Fruit fly (Drosophila melanogaster): ENCODE measurements around the gene CG13049.

The CG13049 gene

DNA sequence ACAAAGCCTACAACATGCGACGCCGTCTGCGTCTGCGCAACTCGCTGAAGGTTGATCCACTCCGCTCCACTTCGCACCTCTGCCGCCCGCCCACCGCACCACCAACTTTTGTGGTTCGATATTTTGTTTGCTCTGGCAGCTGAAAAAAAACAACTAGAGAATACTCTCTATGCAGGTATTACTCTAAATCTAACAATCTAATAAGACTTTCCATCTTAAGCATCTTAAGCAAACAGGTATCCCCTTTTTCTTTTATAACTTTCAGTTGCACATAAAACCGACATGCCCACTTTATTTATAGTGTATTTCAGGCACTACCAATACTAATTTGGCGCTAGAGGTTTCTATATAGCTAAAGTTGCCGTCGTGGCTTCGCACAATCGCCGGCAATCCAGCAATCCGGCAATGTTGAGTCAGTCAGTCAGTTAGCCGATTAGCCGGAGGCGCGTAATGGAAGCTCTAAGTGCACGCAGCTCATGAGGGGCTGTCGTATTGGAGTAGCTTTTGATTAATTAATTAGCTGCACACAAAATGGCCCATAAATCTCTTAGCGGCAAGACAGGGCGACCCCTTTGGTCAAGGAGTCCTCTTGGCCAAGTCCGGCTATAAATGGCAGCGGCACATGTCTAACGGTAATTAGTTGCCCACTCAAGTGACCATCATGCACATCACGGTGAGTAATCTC is 46.6 kb upstream of the CG13049 start, which contains the start of gene CG13058 (continued):
- TF ChIP-seq Ets21C (GFP tag; optimal IDR thresholded peaks at IDR 0.05) (no peak), CG3919 (GFP tag; optimal IDR thresholded peaks at IDR 0.05) (peak; percentile 44), fd59A (GFP tag; optimal IDR thresholded peaks at IDR 0.05) (peak; percentile 61), lz (GFP tag; optimal IDR thresholded peaks at IDR 0.05) (no peak), CG8119 (GFP tag; IDR thresholded peaks at IDR 0.05) (peak; percentile 89), Hr4 (GFP tag; optimal IDR thresholded peaks at IDR 0.05) (peak; percentile 85), pdm3 (GFP tag; optimal IDR thresholded peaks at IDR 0.05) (peak; percentile 73), esn (GFP tag; optimal IDR thresholded peaks at IDR 0.05) (no peak), CG32006 (GFP tag; optimal IDR thresholded peaks at IDR 0.05) (peak; percentile 85), CG6163 (GFP tag; IDR thresholded peaks at IDR 0.05) (0 out of 3 replicates have a peak, but pooled peaks have one; percentile 42), CG6276 (GFP tag; optimal IDR thresholded peaks at IDR 0.05) (peak; percentile 79), CG10631 (GFP tag; optimal IDR thresholded peaks at IDR 0.05) (peak; percentile 37), svp (GFP tag) (no peak), Ets96B (tag; optimal IDR thresholded peaks at IDR 0.05) (peak; percentile 71), Gug (GFP tag; IDR thresholded peaks at IDR 0.05) (peak; percentile 32; the same call in 1 of the 2 replicates), CG6808 (GFP tag; optimal IDR thresholded peaks at IDR 0.05) (peak; percentile 40), Eip78C (GFP tag) (peak; percentile 70), CG7368 (GFP tag; optimal IDR thresholded peaks at IDR 0.05) (no peak), dsx (GFP tag; optimal IDR thresholded peaks at IDR 0.05; ENCODE audit: poor library complexity, severe bottlenecking) (no peak), CG11762 (GFP tag; optimal IDR thresholded peaks at IDR 0.05; ENCODE audit: insufficient read depth) (peak; percentile 43), Lpt (GFP tag; optimal IDR thresholded peaks at IDR 0.05) (peak; percentile 65), ss (GFP tag; optimal IDR thresholded peaks at IDR 0.05) (no peak), net (GFP tag; optimal IDR thresholded peaks at IDR 0.05) (peak; percentile 72), Hr39 (GFP tag; optimal IDR thresholded peaks at IDR 0.05) (no peak), CG6792 (GFP tag; optimal IDR thresholded peaks at IDR 0.05) (peak; percentile 21), CG4318 (GFP tag; optimal IDR thresholded peaks at IDR 0.05) (peak; percentile 78), Eip75B (GFP tag; optimal IDR thresholded peaks at IDR 0.05) (no peak), cyc (GFP tag; optimal IDR thresholded peaks at IDR 0.05) (no peak), fd85E (GFP tag; optimal IDR thresholded peaks at IDR 0.05) (no peak), Eip93F (GFP tag; optimal IDR thresholded peaks at IDR 0.05) (no peak), CG16779 (tag; optimal IDR thresholded peaks at IDR 0.05) (peak; percentile 10)

DNA sequence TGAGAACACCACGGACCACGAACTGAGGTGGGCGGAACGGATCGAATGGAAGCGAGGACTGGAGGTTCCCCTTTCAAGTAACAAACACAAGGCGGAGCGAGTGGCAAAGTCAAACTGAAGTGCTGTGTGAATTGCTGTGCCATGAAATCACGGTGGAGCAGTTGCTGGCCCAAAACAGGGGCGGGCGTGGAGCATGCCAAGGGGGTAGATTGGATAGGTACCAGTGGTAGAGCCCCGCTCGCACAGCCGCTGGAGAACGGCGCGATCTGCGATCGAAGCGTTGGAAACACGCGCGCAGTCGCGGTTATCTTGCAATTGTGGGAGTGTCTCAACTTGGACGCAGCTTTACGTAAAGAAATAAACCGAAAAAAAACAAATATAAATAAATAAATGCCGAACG is 46.0 kb upstream of the CG13049 start, which contains the start of gene CG13038:
Gene CG13038 (minus strand): TSS at position 118 of the 400 bp plus-strand sequence.
- no peak for TF ChIP-seq pdm3 (GFP tag; optimal IDR thresholded peaks at IDR 0.05)
- TF ChIP-seq CG8632 (GFP tag; optimal IDR thresholded peaks at IDR 0.05) = no peak
- no peak for TF ChIP-seq fd85E (GFP tag; optimal IDR thresholded peaks at IDR 0.05)
- TF ChIP-seq Blimp-1 (GFP tag; optimal IDR thresholded peaks at IDR 0.05) = no peak
- TF ChIP-seq CG6792 (GFP tag; optimal IDR thresholded peaks at IDR 0.05) = no peak
- no peak for TF ChIP-seq CG6276 (GFP tag; optimal IDR thresholded peaks at IDR 0.05)
- TF ChIP-seq Ets21C (GFP tag; optimal IDR thresholded peaks at IDR 0.05) = no peak
- peak; percentile 48 for TF ChIP-seq eg (GFP tag; IDR thresholded peaks at IDR 0.05)
- TF ChIP-seq ss (GFP tag; optimal IDR thresholded peaks at IDR 0.05) = peak in 1 of 2 experiments; percentile 15
- TF ChIP-seq CG3919 (GFP tag; optimal IDR thresholded peaks at IDR 0.05) = no peak
- no peak for TF ChIP-seq CG11762 (GFP tag; optimal IDR thresholded peaks at IDR 0.05; ENCODE audit: insufficient read depth)
- no peak for TF ChIP-seq Lpt (GFP tag; optimal IDR thresholded peaks at IDR 0.05)
- TF ChIP-seq Smox (GFP tag; optimal IDR thresholded peaks at IDR 0.05) = no peak
- no peak for TF ChIP-seq spab (GFP tag; optimal IDR thresholded peaks at IDR 0.05)
- no peak for TF ChIP-seq CG8319 (GFP tag; optimal IDR thresholded peaks at IDR 0.05)
- peak; percentile 16 for TF ChIP-seq svp (GFP tag)
- no peak for TF ChIP-seq cyc (GFP tag; optimal IDR thresholded peaks at IDR 0.05)
- no peak for TF ChIP-seq salr (GFP tag; optimal IDR thresholded peaks at IDR 0.05)
- TF ChIP-seq topi (GFP tag; optimal IDR thresholded peaks at IDR 0.05) = no peak
- TF ChIP-seq net (GFP tag; optimal IDR thresholded peaks at IDR 0.05) = no peak
- TF ChIP-seq Hr38 (GFP tag; optimal IDR thresholded peaks at IDR 0.05) = no peak
- no peak for TF ChIP-seq CG4318 (GFP tag; optimal IDR thresholded peaks at IDR 0.05)
- no peak for TF ChIP-seq acj6 (GFP tag; optimal IDR thresholded peaks at IDR 0.05)
- TF ChIP-seq Hr39 (GFP tag; optimal IDR thresholded peaks at IDR 0.05) = no peak
- TF ChIP-seq Met (GFP tag; optimal IDR thresholded peaks at IDR 0.05) = no peak
- no peak for TF ChIP-seq Sox15 (GFP tag; optimal IDR thresholded peaks at IDR 0.05)
- TF ChIP-seq Sox102F (GFP tag; optimal IDR thresholded peaks at IDR 0.05) = no peak
- no peak for TF ChIP-seq CG10631 (GFP tag; optimal IDR thresholded peaks at IDR 0.05)
- TF ChIP-seq CG6163 (GFP tag; IDR thresholded peaks at IDR 0.05) = 0 out of 3 replicates have a peak, but pooled peaks have one; percentile 27
- TF ChIP-seq CG16779 (tag; optimal IDR thresholded peaks at IDR 0.05) = no peak
- TF ChIP-seq fkh (GFP tag; optimal IDR thresholded peaks at IDR 0.05) = no peak
